Fruit fly (Drosophila melanogaster): ENCODE measurements around the gene CG17237.

The CG17237 gene

dm6 chr2L:2290638-2291037 lies 1.4 kb upstream of the CG17237 start, which contains the start of gene robl22E:
TSS of gene robl22E (minus strand) at chr2L:2290738.
- TF ChIP-seq CG6163 (GFP tag; IDR thresholded peaks at IDR 0.05) (no peak), Ets96B (tag; optimal IDR thresholded peaks at IDR 0.05) (no peak), CG9139 (GFP tag; optimal IDR thresholded peaks at IDR 0.05) (no peak), salr (GFP tag; optimal IDR thresholded peaks at IDR 0.05) (no peak), Hr39 (GFP tag; optimal IDR thresholded peaks at IDR 0.05) (no peak), CG31627 (GFP tag; optimal IDR thresholded peaks at IDR 0.05) (no peak), CG8119 (GFP tag; IDR thresholded peaks at IDR 0.05) (no peak), Sox15 (GFP tag; optimal IDR thresholded peaks at IDR 0.05) (no peak)

- TF ChIP-seq Ets96B (tag; optimal IDR thresholded peaks at IDR 0.05) (no peak), Eip93F (GFP tag; optimal IDR thresholded peaks at IDR 0.05) (no peak), CG16779 (tag; optimal IDR thresholded peaks at IDR 0.05) (no peak), Sox15 (GFP tag; optimal IDR thresholded peaks at IDR 0.05) (no peak), CG8119 (GFP tag; IDR thresholded peaks at IDR 0.05) (no peak), fd59A (GFP tag; optimal IDR thresholded peaks at IDR 0.05) (no peak), salr (GFP tag; optimal IDR thresholded peaks at IDR 0.05) (no peak), fd85E (GFP tag; optimal IDR thresholded peaks at IDR 0.05) (no peak), lz (GFP tag; optimal IDR thresholded peaks at IDR 0.05) (no peak), spab (GFP tag; optimal IDR thresholded peaks at IDR 0.05) (no peak), Eip78C (GFP tag) (no peak), Hr39 (GFP tag; optimal IDR thresholded peaks at IDR 0.05) (no peak), eg (GFP tag; IDR thresholded peaks at IDR 0.05) (no peak), svp (GFP tag) (no peak), pdm3 (GFP tag; optimal IDR thresholded peaks at IDR 0.05) (no peak), Hr38 (GFP tag; optimal IDR thresholded peaks at IDR 0.05) (no peak), CG15336 (GFP tag; IDR thresholded peaks at IDR 0.05) (no peak), dsx (GFP tag; optimal IDR thresholded peaks at IDR 0.05; ENCODE audit: poor library complexity, severe bottlenecking) (no peak), OdsH (GFP tag; optimal IDR thresholded peaks at IDR 0.05) (no peak), Smox (GFP tag; optimal IDR thresholded peaks at IDR 0.05) (no peak)
Observed at dm6 chr2L:2287807-2288206, 1.4 kb downstream of the CG17237 start, which contains the start of gene CG42658. TSS of gene CG42658 (minus strand) at chr2L:2287907.

dm6 chr2L:2286773-2287172 lies 2.4 kb downstream of the CG17237 start, which contains the start of gene CG31681:
TSS of gene CG31681 (minus strand) at chr2L:2286873.
- no peak for TF ChIP-seq eg (GFP tag; IDR thresholded peaks at IDR 0.05)
- TF ChIP-seq CG6808 (GFP tag; optimal IDR thresholded peaks at IDR 0.05) = no peak
- TF ChIP-seq pdm3 (GFP tag; optimal IDR thresholded peaks at IDR 0.05) = no peak
- no peak for TF ChIP-seq CG10631 (GFP tag; optimal IDR thresholded peaks at IDR 0.05)
- no peak for TF ChIP-seq Ets21C (GFP tag; optimal IDR thresholded peaks at IDR 0.05)
- no peak for TF ChIP-seq CG3032 (tag; optimal IDR thresholded peaks at IDR 0.05)
- TF ChIP-seq CG11762 (GFP tag; optimal IDR thresholded peaks at IDR 0.05; ENCODE audit: insufficient read depth) = no peak
- no peak for TF ChIP-seq Sox15 (GFP tag; optimal IDR thresholded peaks at IDR 0.05)
- no peak for TF ChIP-seq OdsH (GFP tag; optimal IDR thresholded peaks at IDR 0.05)

- no peak for TF ChIP-seq CG34406 (GFP tag; optimal IDR thresholded peaks at IDR 0.05)
- TF ChIP-seq net (GFP tag; optimal IDR thresholded peaks at IDR 0.05) = no peak
- no peak for TF ChIP-seq Lpt (GFP tag; optimal IDR thresholded peaks at IDR 0.05)
- TF ChIP-seq Sox15 (GFP tag; optimal IDR thresholded peaks at IDR 0.05) = no peak
- TF ChIP-seq CG8319 (GFP tag; optimal IDR thresholded peaks at IDR 0.05) = no peak
- TF ChIP-seq fd85E (GFP tag; optimal IDR thresholded peaks at IDR 0.05) = no peak
- no peak for TF ChIP-seq vri (GFP tag; optimal IDR thresholded peaks at IDR 0.05)
- no peak for TF ChIP-seq CG15336 (GFP tag; IDR thresholded peaks at IDR 0.05)
- TF ChIP-seq fkh (GFP tag; optimal IDR thresholded peaks at IDR 0.05) = no peak
- no peak for TF ChIP-seq CG6163 (GFP tag; IDR thresholded peaks at IDR 0.05)
- no peak for TF ChIP-seq topi (GFP tag; optimal IDR thresholded peaks at IDR 0.05)
- no peak for TF ChIP-seq CG31627 (GFP tag; optimal IDR thresholded peaks at IDR 0.05)
- no peak for TF ChIP-seq salr (GFP tag; optimal IDR thresholded peaks at IDR 0.05)
Observed at dm6 chr2L:2284863-2285262, 4.4 kb downstream of the CG17237 start, which contains the start of gene CG4271. TSS of gene CG4271 (plus strand) at chr2L:2285163.
